Fruit fly (Drosophila melanogaster) whole organism, adult: ENCODE measurements around the gene TwdlJ.

Source experiments
- CG11617 ChIP-seq: fragments of 200-800 bp; sonication (Bioruptor generic); optimal IDR thresholded peaks from 2 replicates; lab custom pipeline; 2017; ENCODE audit warnings: mild to moderate bottlenecking, missing biosample characterization, missing genetic modification reagents, missing genetic modification characterization
- CG14711 ChIP-seq: fragments of 200-800 bp; sonication (Bioruptor generic); optimal IDR thresholded peaks from 2 replicates; lab custom pipeline; 2018; ENCODE audit warnings: missing biosample characterization, mild to moderate bottlenecking, missing genetic modification characterization, moderate library complexity
- CG7045 ChIP-seq: fragments of 200-800 bp; sonication (Bioruptor generic); optimal IDR thresholded peaks from 2 replicates; lab custom pipeline; 2017; ENCODE audit warnings: missing biosample characterization, mild to moderate bottlenecking, missing genetic modification characterization
- Hr96 ChIP-seq: fragments of 200-800 bp; sonication (Bioruptor generic); optimal IDR thresholded peaks from 2 replicates; lab custom pipeline; 2016; ENCODE audit warnings: missing biosample characterization, missing genetic modification characterization
- cnc ChIP-seq, 2 experiments: fragments of >200 bp; optimal IDR thresholded peaks; 2 replicates each; lab custom pipeline; 2017
- kay ChIP-seq: fragments of 200-800 bp; sonication (Bioruptor generic); peaks from one replicate; lab custom pipeline; 2016; ENCODE audit warnings: missing biosample characterization, missing genetic modification characterization, borderline replicate concordance
- ovo ChIP-seq: fragments of 200-800 bp; sonication (Bioruptor generic); optimal IDR thresholded peaks from 2 replicates; lab custom pipeline; 2016; ENCODE audit warnings: missing biosample characterization, missing genetic modification characterization
- toe ChIP-seq: fragments of 200-800 bp; sonication (Bioruptor generic); optimal IDR thresholded peaks from 2 replicates; lab custom pipeline; 2016; ENCODE audit warnings: missing biosample characterization, missing genetic modification characterization

dm6 chr3R:26618818-26619217, 10.9 kb upstream of the TwdlJ start, which contains the start of gene TwdlM:
- no peak for TF ChIP-seq CG7045 (GFP tag; lab: Kevin White, UChicago)
- TF ChIP-seq kay (GFP tag; lab: Kevin White, UChicago), result no peak
- TF ChIP-seq Hr96 (GFP tag; lab: Kevin White, UChicago), result no peak
- no peak for TF ChIP-seq toe
- TF ChIP-seq CG11617 (GFP tag; lab: Kevin White, UChicago), result no peak
- no peak for TF ChIP-seq cnc (optimal IDR thresholded peaks at IDR 0.05; lab: Kevin White, UChicago)
- TF ChIP-seq ovo, result no peak
- no peak for TF ChIP-seq CG14711
